Worm (Caenorhabditis elegans): ENCODE results near the gene dpy-3.

DNA sequence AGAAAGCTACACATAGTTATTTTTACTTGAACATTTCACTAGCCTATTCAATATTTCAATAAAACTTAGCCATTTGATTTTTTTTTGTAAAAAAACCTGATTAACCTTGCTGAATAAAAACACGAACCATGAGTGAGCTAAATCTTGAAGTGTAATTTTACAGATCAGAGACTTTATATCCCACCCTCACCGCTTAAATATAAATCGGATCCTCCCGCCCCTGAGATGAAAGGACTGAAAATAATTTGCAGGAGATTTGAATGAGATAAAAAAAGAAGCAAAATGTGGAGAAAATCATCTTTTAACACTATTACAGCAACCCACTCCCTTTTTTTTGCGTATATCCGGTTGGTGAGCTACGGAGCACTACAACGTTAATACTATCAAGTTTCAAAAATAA, 4.6 kb upstream of the dpy-3 start, which contains the start of gene npax-2:
- TF ChIP-seq nhr-6 (tag; optimal IDR thresholded peaks at IDR 0.05) (no peak), ztf-11 (tag; optimal IDR thresholded peaks at IDR 0.05) (no peak), lin-39 (tag; optimal IDR thresholded peaks at IDR 0.05) (no peak), aly-2 (tag; optimal IDR thresholded peaks at IDR 0.05) (no peak)

All from whole organism, L2 larva.